Worm (Caenorhabditis elegans): ENCODE measurements around the gene Y54F10AM.15.

DNA sequence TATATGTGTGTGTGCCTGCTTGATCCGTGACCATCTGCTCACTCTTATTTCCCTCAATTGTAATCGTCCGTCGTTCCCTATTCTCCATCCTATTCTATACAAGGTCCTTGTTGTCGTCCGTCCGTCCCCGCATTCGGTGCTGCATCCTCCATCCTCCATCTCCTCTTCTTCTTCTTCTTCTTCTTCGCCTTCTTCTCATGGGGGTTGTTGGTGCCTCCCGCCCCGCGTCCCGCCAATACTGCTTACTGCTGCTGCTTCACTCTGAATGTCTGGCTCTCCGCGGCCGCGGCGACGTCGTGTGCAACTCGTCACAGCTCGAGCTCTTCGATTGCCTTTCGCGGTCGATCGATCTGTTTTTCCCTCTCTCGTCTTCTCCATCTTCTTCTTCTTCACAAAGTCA lies 6.6 kb upstream of the Y54F10AM.15 start:
- TF ChIP-seq fkh-10 (GFP tag; optimal IDR thresholded peaks at IDR 0.05) (peak; percentile 57), zfp-2 (tag; optimal IDR thresholded peaks at IDR 0.05) (no peak), F49E8.2 (tag; optimal IDR thresholded peaks at IDR 0.05; ENCODE audit: borderline replicate concordance) (no peak), daf-8 (GFP tag; IDR thresholded peaks at IDR 0.05) (no peak), saeg-2 (GFP tag; IDR thresholded peaks at IDR 0.05) (no peak), unc-62 (GFP tag; optimal IDR thresholded peaks at IDR 0.05 in 1 of 2) (peak in 1 of 2 experiments; percentile 25), unc-62 (tag; optimal IDR thresholded peaks at IDR 0.05) (no peak)

All from whole organism, L4 larva.